Fruit fly (Drosophila melanogaster): ENCODE data around the gene Dys.

Dys gene

dm6 chr3R:19632685-19633116, 171.8 kb downstream of the Dys start, which contains the start of gene CG6231 (continued):
- TF ChIP-seq CG34376 (GFP tag; optimal IDR thresholded peaks at IDR 0.05) = peak; percentile 5
- peak; percentile 31 for TF ChIP-seq sens (GFP tag)
- TF ChIP-seq Fer1 (GFP tag; optimal IDR thresholded peaks at IDR 0.05) = peak; percentile 30
- no peak for TF ChIP-seq CG8290 (GFP tag; optimal IDR thresholded peaks at IDR 0.05)
- peak in 1 of 2 experiments; percentile 41 for TF ChIP-seq CG8290 (tag; optimal IDR thresholded peaks at IDR 0.05)
- no peak for TF ChIP-seq CG6272 (GFP tag; IDR thresholded peaks at IDR 0.05)
- TF ChIP-seq lab (GFP tag; optimal IDR thresholded peaks at IDR 0.05) = peak; percentile 5
- peak; percentile 59 for TF ChIP-seq dm (GFP tag; optimal IDR thresholded peaks at IDR 0.05)
- TF ChIP-seq mirr (GFP tag; optimal IDR thresholded peaks at IDR 0.05) = peak; percentile 4
- TF ChIP-seq CG13287 (GFP tag; IDR thresholded peaks at IDR 0.05; ENCODE audit: partially characterized antibody) = peak; percentile 62
- TF ChIP-seq CG42726 (GFP tag; IDR thresholded peaks at IDR 0.05; ENCODE audit: partially characterized antibody) = no peak
- peak; percentile 9 for TF ChIP-seq CG12769 (tag; optimal IDR thresholded peaks at IDR 0.05)
- TF ChIP-seq CG32767 (GFP tag; IDR thresholded peaks at IDR 0.05) = peak; percentile 54; the same call in 1 of the 2 replicates
- TF ChIP-seq BtbVII (GFP tag; optimal IDR thresholded peaks at IDR 0.05) = peak; percentile 94
- TF ChIP-seq Trl (optimal IDR thresholded peaks at IDR 0.05) = peak; percentile 67 to 75
- TF ChIP-seq Trl (GFP tag; optimal IDR thresholded peaks at IDR 0.05) = no peak
- TF ChIP-seq E2f2 (GFP tag; IDR thresholded peaks at IDR 0.05) = peak; percentile 20; the same call in 1 of the 2 replicates
- no peak for TF ChIP-seq psq (GFP tag; optimal IDR thresholded peaks at IDR 0.05)
- TF ChIP-seq CG4424 (GFP tag; optimal IDR thresholded peaks at IDR 0.05) = no peak
- no peak for TF ChIP-seq Atf-2 (GFP tag; optimal IDR thresholded peaks at IDR 0.05)
- TF ChIP-seq HLHmδ (GFP tag; optimal IDR thresholded peaks at IDR 0.05) = peak; percentile 9
- peak; percentile 48; the same call in 1 of the 2 replicates for TF ChIP-seq unc-4 (GFP tag; IDR thresholded peaks at IDR 0.05; ENCODE audit: partially characterized antibody)
- TF ChIP-seq so (GFP tag; IDR thresholded peaks at IDR 0.05) = peak; percentile 64; the same call in 1 of the 3 replicates
- TF ChIP-seq ato (GFP tag; IDR thresholded peaks at IDR 0.05; ENCODE audit: partially characterized antibody) = no peak
- no peak for TF ChIP-seq Ets65A (GFP tag)
- TF ChIP-seq kay (GFP tag; optimal IDR thresholded peaks at IDR 0.05) = peak; percentile 8
- 0 out of 2 replicates have a peak, but pooled peaks have one; percentile 3 for TF ChIP-seq CG4730 (GFP tag; IDR thresholded peaks at IDR 0.05)
- peak; percentile 35; the same call in 1 of the 3 replicates for TF ChIP-seq CG16813 (GFP tag; IDR thresholded peaks at IDR 0.05; ENCODE audit: partially characterized antibody)
- peak; percentile 11 for TF ChIP-seq Nf-YC (tag; optimal IDR thresholded peaks at IDR 0.05)
- no peak for TF ChIP-seq CG6689 (GFP tag; IDR thresholded peaks at IDR 0.05)
- 0 out of 2 replicates have a peak, but pooled peaks have one; percentile 45 for TF ChIP-seq Drgx (GFP tag; IDR thresholded peaks at IDR 0.05)
- TF ChIP-seq vvl (GFP tag; IDR thresholded peaks at IDR 0.05) = peak; percentile 46; the same call in 1 of the 2 replicates
- no peak for TF ChIP-seq Hr51 (GFP tag; optimal IDR thresholded peaks at IDR 0.05)
- TF ChIP-seq CG32532 (GFP tag; IDR thresholded peaks at IDR 0.05) = peak; percentile 27; the same call in 1 of the 2 replicates
- TF ChIP-seq CG10274 (GFP tag; optimal IDR thresholded peaks at IDR 0.05) = peak; percentile 84
- TF ChIP-seq zen2 (GFP tag; IDR thresholded peaks at IDR 0.05; ENCODE audit: partially characterized antibody) = peak; percentile 73
- no peak for TF ChIP-seq da (GFP tag; optimal IDR thresholded peaks at IDR 0.05)
- TF ChIP-seq CG34224 (GFP tag; IDR thresholded peaks at IDR 0.05; ENCODE audit: partially characterized antibody) = peak; percentile 57
- TF ChIP-seq Atf3 (GFP tag; optimal IDR thresholded peaks at IDR 0.05) = peak; percentile 67
- peak in 1 of 2 experiments; percentile 43 for TF ChIP-seq Pdp1 (GFP tag; optimal IDR thresholded peaks at IDR 0.05)
- peak in 1 of 2 experiments; percentile 75 for TF ChIP-seq crp (GFP tag; optimal IDR thresholded peaks at IDR 0.05)
- no peak for TF ChIP-seq cas (GFP tag; IDR thresholded peaks at IDR 0.05)
- TF ChIP-seq lola (GFP tag; optimal IDR thresholded peaks at IDR 0.05) = no peak
- TF ChIP-seq crol (GFP tag; IDR thresholded peaks at IDR 0.05) = peak; percentile 87
- TF ChIP-seq CG2678 (tag; optimal IDR thresholded peaks at IDR 0.05) = peak; percentile 2
- TF ChIP-seq abd-A (tag; optimal IDR thresholded peaks at IDR 0.05) = peak; percentile 62
